Fruit fly (Drosophila melanogaster) whole organism: Measurements from ENCODE around the gene CG6415.

Experiments used
- CG8478 ChIP-seq: fragments of >200 bp; optimal IDR thresholded peaks from 2 replicates; lab custom pipeline; 2018; ENCODE audit warnings: inconsistent platforms
- Dll ChIP-seq: fragments of >200 bp; optimal IDR thresholded peaks from 2 replicates; lab custom pipeline; 2017
- EcR ChIP-seq, 2 experiments: fragments of >200 bp; optimal IDR thresholded peaks; 2 replicates each; lab custom pipeline; 2017; ENCODE audit warnings: missing biosample characterization in 2 of 2, missing genetic modification characterization in 2 of 2, missing genetic modification reagents in 2 of 2
- psq ChIP-seq: fragments of >200 bp; optimal IDR thresholded peaks from 2 replicates; lab custom pipeline; 2017

DNA sequence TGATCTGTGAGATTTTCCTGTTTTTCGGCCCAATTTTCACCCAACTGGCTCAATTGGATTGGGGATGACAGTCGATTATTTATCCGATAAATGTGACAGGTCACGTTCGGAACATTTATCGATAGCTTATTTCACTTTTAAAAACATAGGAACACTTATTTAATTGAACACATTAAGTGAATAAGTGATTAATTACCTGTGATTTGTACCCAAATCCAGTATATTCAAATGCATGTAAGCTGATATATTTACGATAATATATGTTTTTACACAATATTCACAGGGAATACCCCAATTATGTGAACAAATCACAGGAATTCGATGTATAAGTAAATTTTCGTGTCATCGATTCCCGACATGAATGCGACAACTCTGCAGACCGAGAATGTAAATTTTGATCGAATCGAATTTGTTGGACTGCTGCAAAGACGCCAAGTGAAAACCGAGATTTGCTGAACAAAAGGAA lies 29.0 kb downstream of the CG6415 start, which contains the start of the genes EMC3 and Dpy-30L1:
- TF ChIP-seq EcR (GFP tag; optimal IDR thresholded peaks at IDR 0.05; lab: Kevin White, UChicago) (no peak), psq (lab: Kevin White, UChicago) (no peak), Dll (lab: Kevin White, UChicago) (no peak), CG8478 (lab: Kevin White, UChicago) (no peak)
